ENCODE assay signal across 3 worm cellular contexts in the genomic region with DNA sequence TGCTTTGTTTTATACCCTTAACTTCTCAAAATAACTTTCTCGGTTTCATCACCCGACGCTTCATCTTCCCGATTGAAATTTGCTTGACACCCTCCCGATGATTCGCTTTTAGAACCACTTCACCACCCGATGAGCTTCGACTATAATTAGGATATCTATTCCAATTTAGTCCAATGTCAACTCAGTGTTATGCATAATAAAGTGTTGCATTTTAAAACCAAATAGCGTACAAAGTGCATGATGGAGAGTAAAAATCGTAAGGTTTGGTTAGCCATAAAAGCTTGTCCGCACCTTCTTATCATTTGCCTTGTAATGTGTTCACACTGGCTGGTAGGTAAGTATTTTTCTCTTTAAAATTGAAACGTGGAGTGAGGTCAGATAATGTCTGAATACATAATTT.
TF ChIP-seq lines count a peak whose summit lies in the region.

A gene (plus strand): TSS at position 301 of the 400 bp plus-strand sequence.

TF ChIP-seq in whole organism, L2 larva, 48 proteins besides CTCF, POLR2A, EP300 and RAD21:
- TF ChIP-seq Y55F3AM.14 (GFP tag; optimal IDR thresholded peaks at IDR 0.05; lab: Kevin White, UChicago): no peak
- peak; percentile 24 for TF ChIP-seq fos-1 (tag; optimal IDR thresholded peaks at IDR 0.05; lab: Kevin White, UChicago)
- no peak for TF ChIP-seq zag-1 (tag; optimal IDR thresholded peaks at IDR 0.05; lab: Kevin White, UChicago)
- no peak for TF ChIP-seq ceh-16 (tag; optimal IDR thresholded peaks at IDR 0.05; lab: Kevin White, UChicago)

TF ChIP-seq in whole organism, L3 larva, 47 proteins besides CTCF, POLR2A, EP300 and RAD21:
- TF ChIP-seq fkh-2 (tag; optimal IDR thresholded peaks at IDR 0.05; lab: Kevin White, UChicago) (no peak), elt-1 (tag; optimal IDR thresholded peaks at IDR 0.05; lab: Kevin White, UChicago) (no peak), egl-27 (tag; optimal IDR thresholded peaks at IDR 0.05; lab: Kevin White, UChicago) (no peak), elt-2 (tag; optimal IDR thresholded peaks at IDR 0.05; lab: Kevin White, UChicago) (peak; percentile 24), pqm-1 (tag; optimal IDR thresholded peaks at IDR 0.05; lab: Kevin White, UChicago) (peak; percentile 16), daf-12 (tag; optimal IDR thresholded peaks at IDR 0.05; lab: Kevin White, UChicago) (no peak), nhr-23 (tag; optimal IDR thresholded peaks at IDR 0.05; lab: Kevin White, UChicago) (no peak)

TF ChIP-seq in whole organism, L4 larva, 104 proteins besides CTCF, POLR2A, EP300 and RAD21:
- peak; percentile 41 for TF ChIP-seq aha-1 (tag; lab: Kevin White, UChicago)
- peak; percentile 36 for TF ChIP-seq pqm-1 (tag; optimal IDR thresholded peaks at IDR 0.05; lab: Kevin White, UChicago)
- TF ChIP-seq T20F7.1 (GFP tag; optimal IDR thresholded peaks at IDR 0.05; lab: Kevin White, UChicago): no peak
- no peak for TF ChIP-seq R02D3.7 (tag; optimal IDR thresholded peaks at IDR 0.05; lab: Kevin White, UChicago)
- TF ChIP-seq nhr-11 (tag; optimal IDR thresholded peaks at IDR 0.05; lab: Kevin White, UChicago): no peak
- no peak for TF ChIP-seq ceh-32 (tag; optimal IDR thresholded peaks at IDR 0.05; lab: Kevin White, UChicago; ENCODE audit: poor library complexity)
- no peak for TF ChIP-seq daf-16 (GFP tag; optimal IDR thresholded peaks at IDR 0.05; lab: Kevin White, UChicago)
- peak; percentile 20 for TF ChIP-seq daf-16 (tag; optimal IDR thresholded peaks at IDR 0.05; lab: Kevin White, UChicago)
